Worm (Caenorhabditis elegans): ENCODE results near the gene fbxl-5.
A peak's percentile ranks its signal among the peaks of the same experiment; 100 is the strongest.

ce11 chrV:7728679-7729027 is 14.1 kb upstream of the fbxl-5 start, which contains the start of gene Y97E10C.1:
- TF ChIP-seq nhr-28 (tag; optimal IDR thresholded peaks at IDR 0.05) (no peak), rnt-1 (tag; optimal IDR thresholded peaks at IDR 0.05) (no peak), blmp-1 (tag; optimal IDR thresholded peaks at IDR 0.05) (peak; percentile 79), ceh-82 (tag; optimal IDR thresholded peaks at IDR 0.05) (no peak), lin-35 (GFP tag; optimal IDR thresholded peaks at IDR 0.05) (no peak), mdl-1 (tag; optimal IDR thresholded peaks at IDR 0.05) (no peak), nhr-11 (tag; optimal IDR thresholded peaks at IDR 0.05) (no peak), Y116A8C.19 (tag; optimal IDR thresholded peaks at IDR 0.05; ENCODE audit: borderline replicate concordance) (no peak), unc-62 (GFP tag; optimal IDR thresholded peaks at IDR 0.05) (no peak), lin-13 (GFP tag; optimal IDR thresholded peaks at IDR 0.05) (no peak)

All from whole organism, L1 larva.